Fruit fly (Drosophila melanogaster) whole organism, embryonic: ENCODE measurements around the gene CG15209.

Source experiments
- ATbp ChIP-seq: fragments of 200-800 bp; sonication (Bioruptor generic); optimal IDR thresholded peaks from 2 replicates; lab custom pipeline; 2017; ENCODE audit warnings: missing biosample characterization, mild to moderate bottlenecking, missing genetic modification characterization, missing genetic modification reagents
- Antp ChIP-seq: fragments of 200-800 bp; sonication (Bioruptor generic); optimal IDR thresholded peaks from 3 replicates; lab custom pipeline; 2016; ENCODE audit warnings: missing biosample characterization, missing genetic modification characterization
- Bteb2 ChIP-seq: fragments of 200-800 bp; sonication (Bioruptor generic); optimal IDR thresholded peaks from 2 replicates; lab custom pipeline; 2016; ENCODE audit warnings: missing biosample characterization, missing genetic modification characterization
- CG10209 ChIP-seq: fragments of 200-800 bp; sonication (Bioruptor generic); optimal IDR thresholded peaks from 3 replicates; lab custom pipeline; 2017; ENCODE audit warnings: missing biosample characterization, mild to moderate bottlenecking, missing genetic modification characterization, missing genetic modification reagents
- CG10543 ChIP-seq: fragments of 200-800 bp; sonication (Bioruptor generic); optimal IDR thresholded peaks from 3 replicates; lab custom pipeline; 2017; ENCODE audit warnings: missing biosample characterization, mild to moderate bottlenecking, missing genetic modification characterization, moderate library complexity
- CG12236 ChIP-seq: fragments of 200-800 bp; sonication (Bioruptor generic); optimal IDR thresholded peaks from 2 replicates; lab custom pipeline; 2016; ENCODE audit warnings: missing biosample characterization, missing genetic modification characterization
- CG12744 ChIP-seq: fragments of 200-800 bp; sonication (Bioruptor generic); optimal IDR thresholded peaks from 2 replicates; lab custom pipeline; 2016; ENCODE audit warnings: missing biosample characterization, missing genetic modification characterization
- CG13624 ChIP-seq: fragments of 200-800 bp; sonication (Bioruptor generic); optimal IDR thresholded peaks from 2 replicates; lab custom pipeline; 2016; ENCODE audit warnings: missing biosample characterization, missing genetic modification characterization
- CG1529 ChIP-seq: fragments of 200-800 bp; sonication (Bioruptor generic); optimal IDR thresholded peaks from 3 replicates; lab custom pipeline; 2018; ENCODE audit warnings: missing biosample characterization, missing genetic modification characterization
- CG1603 ChIP-seq: fragments of 200-800 bp; sonication (Bioruptor generic); optimal IDR thresholded peaks from 2 replicates; lab custom pipeline; 2019; ENCODE audit warnings: missing biosample characterization, mild to moderate bottlenecking, missing genetic modification characterization, moderate library complexity
- CG16863 ChIP-seq: fragments of 200-800 bp; sonication (Bioruptor generic); optimal IDR thresholded peaks from 3 replicates; lab custom pipeline; 2016; ENCODE audit warnings: missing biosample characterization, missing genetic modification characterization
- CG17802 ChIP-seq: fragments of 200-800 bp; sonication (Bioruptor generic); optimal IDR thresholded peaks from 2 replicates; lab custom pipeline; 2018; ENCODE audit warnings: missing biosample characterization, mild to moderate bottlenecking, missing genetic modification characterization, moderate library complexity
- CG1792 ChIP-seq: fragments of 200-800 bp; sonication (Bioruptor generic); optimal IDR thresholded peaks from 2 replicates; lab custom pipeline; 2016; ENCODE audit warnings: missing biosample characterization, missing genetic modification characterization
- CG2120 ChIP-seq: fragments of 200-800 bp; sonication (Bioruptor generic); optimal IDR thresholded peaks from 3 replicates; lab custom pipeline; 2016; ENCODE audit warnings: missing biosample characterization, missing genetic modification characterization
- CG2199 ChIP-seq: fragments of 200-800 bp; sonication (Bioruptor generic); IDR thresholded peaks from 3 replicates; pipeline ENCODE4 v1.3.6; 2022; ENCODE audit warnings: missing biosample characterization, missing genetic modification characterization
- CG31388 ChIP-seq: fragments of 200-800 bp; sonication (Bioruptor generic); optimal IDR thresholded peaks from 2 replicates; lab custom pipeline; 2016; ENCODE audit warnings: missing biosample characterization, missing genetic modification characterization
- CG31441 ChIP-seq: fragments of 200-800 bp; sonication (Bioruptor generic); IDR thresholded peaks from 2 replicates; pipeline ENCODE4 v1.3.6; 2022; ENCODE audit warnings: missing biosample characterization, missing genetic modification characterization
- CG3281 ChIP-seq: fragments of 200-800 bp; sonication (Bioruptor generic); optimal IDR thresholded peaks from 3 replicates; lab custom pipeline; 2017; ENCODE audit warnings: missing biosample characterization, mild to moderate bottlenecking, missing genetic modification characterization
- CG34422 ChIP-seq: fragments of 200-800 bp; sonication (Bioruptor generic); IDR thresholded peaks from 3 replicates; pipeline ENCODE4 v1.3.6; 2022; ENCODE audit warnings: missing biosample characterization, missing genetic modification characterization
- CG4282 ChIP-seq: fragments of 200-800 bp; sonication (Bioruptor generic); optimal IDR thresholded peaks from 2 replicates; lab custom pipeline; 2016; ENCODE audit warnings: missing biosample characterization, missing genetic modification characterization
- CG4424 ChIP-seq: fragments of 200-800 bp; sonication (Bioruptor generic); optimal IDR thresholded peaks from 3 replicates; lab custom pipeline; 2016; ENCODE audit warnings: missing biosample characterization, missing genetic modification characterization
- CG6175 ChIP-seq: fragments of 200-800 bp; sonication (Bioruptor generic); IDR thresholded peaks from 3 replicates; pipeline ENCODE4 v1.3.6; 2022; ENCODE audit warnings: missing biosample characterization, missing genetic modification characterization
- CG7839 ChIP-seq: fragments of 200-800 bp; sonication (Bioruptor generic); optimal IDR thresholded peaks from 3 replicates; lab custom pipeline; 2018; ENCODE audit warnings: missing biosample characterization, mild to moderate bottlenecking, missing genetic modification characterization, moderate library complexity
- CG8290 ChIP-seq, 3 experiments: fragments of 200-800 bp; sonication (Bioruptor generic); optimal IDR thresholded peaks; 2 replicates each; lab custom pipeline; 2016 to 2019; ENCODE audit warnings: missing biosample characterization in 3 of 3, missing genetic modification characterization in 3 of 3, mild to moderate bottlenecking in 2 of 3, moderate library complexity in 1 of 3
- Dad ChIP-seq: fragments of 200-800 bp; sonication (Bioruptor generic); optimal IDR thresholded peaks from 3 replicates; lab custom pipeline; 2016; ENCODE audit warnings: missing biosample characterization, missing genetic modification characterization
- Dfd ChIP-seq, 2 experiments: fragments of >200 bp; optimal IDR thresholded peaks; 2 replicates each; lab custom pipeline; 2017; ENCODE audit warnings: missing biosample characterization in 2 of 2, missing genetic modification characterization in 2 of 2
- Dref ChIP-seq: fragments of 200-800 bp; sonication (Bioruptor generic); IDR thresholded peaks from 2 replicates; pipeline ENCODE4 v1.3.6; 2022; ENCODE audit warnings: missing biosample characterization, missing genetic modification characterization
- E2f1 ChIP-seq: fragments of 200-800 bp; sonication (Bioruptor generic); IDR thresholded peaks from 2 replicates; pipeline ENCODE4 v1.3.6; 2022; ENCODE audit warnings: missing biosample characterization, missing genetic modification characterization
- E2f2 ChIP-seq: fragments of 200-800 bp; sonication (Bioruptor generic); IDR thresholded peaks from 2 replicates; pipeline ENCODE4 v1.3.6; 2022; ENCODE audit warnings: missing biosample characterization, missing genetic modification characterization
- Fer3 ChIP-seq: fragments of 200-800 bp; sonication (Bioruptor generic); optimal IDR thresholded peaks from 2 replicates; lab custom pipeline; 2018; ENCODE audit warnings: missing biosample characterization, mild to moderate bottlenecking, missing genetic modification characterization, moderate library complexity
- Gug ChIP-seq: fragments of 200-800 bp; sonication (Bioruptor generic); IDR thresholded peaks from 4 replicates; pipeline ENCODE4 v1.3.6; 2022; ENCODE audit warnings: missing biosample characterization, missing genetic modification characterization
- HHEX ChIP-seq: fragments of 200-800 bp; sonication (Bioruptor generic); optimal IDR thresholded peaks from 3 replicates; lab custom pipeline; 2017; ENCODE audit warnings: missing biosample characterization, mild to moderate bottlenecking, missing genetic modification characterization, missing genetic modification reagents
- HLHmδ ChIP-seq: fragments of 200-800 bp; sonication (Bioruptor generic); optimal IDR thresholded peaks from 2 replicates; lab custom pipeline; 2018; ENCODE audit warnings: missing biosample characterization, mild to moderate bottlenecking, missing genetic modification characterization, moderate library complexity
- Myb ChIP-seq: fragments of 200-800 bp; sonication (Bioruptor generic); optimal IDR thresholded peaks from 2 replicates; lab custom pipeline; 2016; ENCODE audit warnings: missing biosample characterization, missing genetic modification characterization
- Spps ChIP-seq: fragments of 200-800 bp; sonication (Bioruptor generic); optimal IDR thresholded peaks from 2 replicates; lab custom pipeline; 2018; ENCODE audit warnings: missing biosample characterization, mild to moderate bottlenecking, missing genetic modification characterization
- TFAM ChIP-seq: fragments of 200-800 bp; sonication (Bioruptor generic); optimal IDR thresholded peaks from 2 replicates; lab custom pipeline; 2017; ENCODE audit warnings: missing biosample characterization, missing genetic modification characterization, inconsistent platforms
- ato ChIP-seq: fragments of 200-800 bp; sonication (Bioruptor generic); IDR thresholded peaks from 2 replicates; pipeline ENCODE4 v1.3.6; 2022; ENCODE audit warnings: missing biosample characterization, missing genetic modification characterization; ENCODE audit not compliant: partially characterized antibody
- fd64A ChIP-seq: fragments of 200-800 bp; sonication (Bioruptor generic); optimal IDR thresholded peaks from 3 replicates; lab custom pipeline; 2018; ENCODE audit warnings: missing biosample characterization, mild to moderate bottlenecking, missing genetic modification characterization
- gfzf ChIP-seq: fragments of 200-800 bp; sonication (Bioruptor generic); optimal IDR thresholded peaks from 2 replicates; lab custom pipeline; 2016; ENCODE audit warnings: missing biosample characterization, mild to moderate bottlenecking, missing genetic modification characterization, moderate library complexity
- hth ChIP-seq: fragments of >200 bp; optimal IDR thresholded peaks from 2 replicates; lab custom pipeline; 2017; ENCODE audit warnings: inconsistent platforms
- lbe ChIP-seq: fragments of 200-800 bp; sonication (Bioruptor generic); optimal IDR thresholded peaks from 2 replicates; lab custom pipeline; 2016; ENCODE audit warnings: missing biosample characterization, mild to moderate bottlenecking, missing genetic modification characterization
- mld ChIP-seq: fragments of 200-800 bp; sonication (Bioruptor generic); IDR thresholded peaks from 3 replicates; pipeline ENCODE4 v1.3.6; 2022; ENCODE audit warnings: missing biosample characterization, missing genetic modification characterization; ENCODE audit not compliant: partially characterized antibody
- nerfin-1 ChIP-seq: fragments of 200-800 bp; sonication (Bioruptor generic); optimal IDR thresholded peaks from 3 replicates; lab custom pipeline; 2019; ENCODE audit warnings: missing biosample characterization, mild to moderate bottlenecking, missing genetic modification characterization, moderate library complexity
- sc ChIP-seq, 3 experiments: fragments of >200 bp in 2 of 3; fragments of 200-800 bp in 1 of 3; sonication (Bioruptor generic) in 1 of 3; optimal IDR thresholded peaks; 2 replicates in 2 of 3; 3 replicates in 1 of 3; lab custom pipeline; 2017; ENCODE audit warnings: mild to moderate bottlenecking in 1 of 3, missing biosample characterization in 1 of 3, missing genetic modification characterization in 1 of 3, missing genetic modification reagents in 1 of 3
- schlank ChIP-seq: fragments of 200-800 bp; sonication (Bioruptor generic); optimal IDR thresholded peaks from 2 replicates; lab custom pipeline; 2018; ENCODE audit warnings: missing biosample characterization, mild to moderate bottlenecking, missing genetic modification characterization
- sna ChIP-seq: fragments of 200-800 bp; sonication (Bioruptor generic); IDR thresholded peaks from 2 replicates; pipeline ENCODE4 v1.3.6; 2022; ENCODE audit warnings: missing biosample characterization, missing genetic modification characterization; ENCODE audit not compliant: partially characterized antibody
- toy ChIP-seq: fragments of 200-800 bp; sonication (Bioruptor generic); IDR thresholded peaks from 2 replicates; pipeline ENCODE4 v1.3.6; 2022; ENCODE audit warnings: missing biosample characterization, missing genetic modification characterization
- vvl ChIP-seq: fragments of 200-800 bp; sonication (Bioruptor generic); IDR thresholded peaks from 2 replicates; pipeline ENCODE4 v1.3.6; 2022; ENCODE audit warnings: missing biosample characterization, missing genetic modification characterization
- yki ChIP-seq: fragments of >200 bp; optimal IDR thresholded peaks from 3 replicates; lab custom pipeline; 2018
- zf30C ChIP-seq: fragments of 200-800 bp; sonication (Bioruptor generic); optimal IDR thresholded peaks from 3 replicates; lab custom pipeline; 2018; ENCODE audit warnings: missing biosample characterization, mild to moderate bottlenecking, missing genetic modification characterization
- zfh2 ChIP-seq: fragments of 200-800 bp; sonication (Bioruptor generic); optimal IDR thresholded peaks from 2 replicates; lab custom pipeline; 2016; ENCODE audit warnings: missing biosample characterization, missing genetic modification characterization

Gene CG15209

dm6 chrX:10857376-10857775 lies 15.4 kb downstream of the CG15209 start, which contains the start of the genes sofe and CG2186 (continued):
- TF ChIP-seq schlank (tag; lab: Kevin White, UChicago) (no peak), CG34422 (GFP tag; lab: Robert Waterston, UW) (no peak), Dref (peak; percentile 69), zfh2 (GFP tag; lab: Kevin White, UChicago) (peak; percentile 56), hth (lab: Kevin White, UChicago) (no peak), E2f1 (GFP tag; lab: Robert Waterston, UW) (peak; percentile 23; the same call in 1 of the 2 replicates), HHEX (no peak), vvl (GFP tag; lab: Robert Waterston, UW) (peak; percentile 64; the same call in 1 of the 2 replicates), sna (GFP tag; lab: Robert Waterston, UW) (peak; percentile 77), sc (optimal IDR thresholded peaks at IDR 0.05; lab: Kevin White, UChicago) (no peak), sc (GFP tag; optimal IDR thresholded peaks at IDR 0.05; lab: Kevin White, UChicago) (no peak), ATbp (GFP tag; lab: Kevin White, UChicago) (no peak), HLHmδ (GFP tag; lab: Kevin White, UChicago) (no peak), CG1792 (GFP tag; lab: Kevin White, UChicago) (no peak), Bteb2 (GFP tag; lab: Kevin White, UChicago) (peak; percentile 25), fd64A (GFP tag; lab: Kevin White, UChicago) (no peak), CG2199 (no peak), Antp (GFP tag; lab: Kevin White, UChicago) (peak; percentile 46), CG8290 (GFP tag; optimal IDR thresholded peaks at IDR 0.05; lab: Kevin White, UChicago) (peak; percentile 17), CG8290 (tag; optimal IDR thresholded peaks at IDR 0.05; lab: Kevin White, UChicago) (no peak), CG1529 (no peak), CG12236 (no peak), CG4282 (GFP tag; lab: Kevin White, UChicago) (no peak), gfzf (GFP tag; lab: Kevin White, UChicago) (peak; percentile 38), mld (GFP tag; lab: Robert Waterston, UW) (peak; percentile 15; the same call in 1 of the 3 replicates), toy (GFP tag; lab: Robert Waterston, UW) (no peak), CG17802 (no peak), CG3281 (GFP tag; lab: Kevin White, UChicago) (peak; percentile 16), yki (lab: Kevin White, UChicago) (no peak), ato (peak; percentile 62), CG16863 (GFP tag; lab: Kevin White, UChicago) (peak; percentile 50), CG4424 (GFP tag; lab: Kevin White, UChicago) (peak; percentile 47), E2f2 (GFP tag; lab: Robert Waterston, UW) (peak; percentile 79), Myb (GFP tag; lab: Kevin White, UChicago) (peak; percentile 91), CG12744 (GFP tag; lab: Kevin White, UChicago) (peak; percentile 22), Dfd (GFP tag; optimal IDR thresholded peaks at IDR 0.05; lab: Kevin White, UChicago) (no peak), lbe (no peak), Fer3 (peak; percentile 31), CG2120 (peak; percentile 78), CG13624 (GFP tag; lab: Kevin White, UChicago) (peak; percentile 36), CG6175 (no peak), Gug (GFP tag; lab: Robert Waterston, UW) (peak; percentile 18; the same call in 1 of the 4 replicates), CG31388 (GFP tag; lab: Kevin White, UChicago) (peak; percentile 10), nerfin-1 (tag; lab: Kevin White, UChicago) (no peak), CG7839 (tag; lab: Kevin White, UChicago) (no peak), CG10209 (GFP tag; lab: Kevin White, UChicago) (peak; percentile 43), zf30C (GFP tag; lab: Kevin White, UChicago) (no peak), CG31441 (GFP tag; lab: Robert Waterston, UW) (no peak), Spps (tag; lab: Kevin White, UChicago) (no peak), CG10543 (GFP tag; lab: Kevin White, UChicago) (peak; percentile 27), TFAM (GFP tag; lab: Kevin White, UChicago) (no peak), CG1603 (tag; lab: Kevin White, UChicago) (peak; percentile 86), Dad (GFP tag; lab: Kevin White, UChicago) (no peak)
